Worm (Caenorhabditis elegans): Measurements from ENCODE around the gene dod-20.

Gene dod-20

ce11 chrV:417656-418353 is 4.4 kb upstream of the dod-20 start, which contains the start of gene irg-8:
Gene irg-8 (minus strand): TSS chrV:417706.
- TF ChIP-seq unc-62 (GFP tag; optimal IDR thresholded peaks at IDR 0.05), result no peak

- no peak for TF ChIP-seq unc-62 (GFP tag; optimal IDR thresholded peaks at IDR 0.05)
Observed at ce11 chrV:418432-418831, 3.8 kb upstream of the dod-20 start, which contains the start of gene Y39D8A.1. Gene Y39D8A.1 (plus strand): TSS chrV:418732.

- no peak for TF ChIP-seq unc-62 (GFP tag; optimal IDR thresholded peaks at IDR 0.05)
Observed at ce11 chrV:424140-424539, 1.9 kb downstream of the dod-20 start, which contains the start of gene B0554.5. Gene B0554.5 (plus strand): TSS chrV:424440.

DNA sequence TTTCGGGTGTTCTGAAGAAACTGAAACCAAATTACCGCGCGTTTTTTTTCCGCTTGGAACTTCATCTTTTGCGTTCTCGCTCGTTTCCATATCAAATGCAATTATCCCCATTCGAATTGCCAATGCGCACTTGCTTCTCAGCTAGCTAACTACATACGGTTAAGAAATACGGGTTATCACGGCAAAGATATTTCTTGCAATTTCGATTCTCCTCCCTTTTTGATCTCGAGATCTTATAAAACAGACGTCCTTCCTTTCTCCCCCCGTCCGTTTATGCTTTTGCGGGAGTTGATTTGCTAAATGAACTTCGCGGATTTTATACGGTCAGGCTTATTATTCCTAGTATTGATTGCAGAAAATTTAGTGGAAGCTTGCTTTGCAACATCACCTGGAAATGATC is 6.6 kb downstream of the dod-20 start, which contains the start of gene B0554.4:
Gene B0554.4, plus strand, starts transcription at position 301 of the 400 bp plus-strand sequence.
- no peak for TF ChIP-seq unc-62 (GFP tag; optimal IDR thresholded peaks at IDR 0.05)

ce11 chrV:432991-433390 is 10.8 kb downstream of the dod-20 start:
- TF ChIP-seq unc-62 (GFP tag; optimal IDR thresholded peaks at IDR 0.05), result no peak

- TF ChIP-seq unc-62 (GFP tag; optimal IDR thresholded peaks at IDR 0.05), result no peak
Observed at ce11 chrV:433898-434297, 11.7 kb downstream of the dod-20 start, which contains the start of gene B0554.2. Gene B0554.2 (plus strand): TSS chrV:434198.

DNA sequence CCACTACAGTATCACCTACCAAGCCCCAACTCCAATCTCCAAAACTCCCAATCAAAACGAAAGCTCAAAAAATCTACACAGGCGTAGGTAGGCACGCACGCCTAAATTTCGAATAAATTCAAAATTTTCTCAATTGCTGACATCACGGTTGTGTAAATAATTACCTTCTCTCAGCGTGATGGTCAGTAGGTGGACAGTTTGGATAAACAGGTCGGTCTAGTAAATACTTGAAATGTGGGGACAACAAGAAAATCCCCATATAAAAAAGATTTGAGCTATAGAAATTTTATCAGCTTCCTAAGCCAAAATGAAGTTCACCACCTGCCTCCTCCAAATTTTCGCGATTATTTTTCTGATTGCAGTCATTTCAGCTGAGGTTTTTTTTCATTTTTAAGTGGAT is 15.9 kb downstream of the dod-20 start, which contains the start of gene B0554.1:
Gene B0554.1, plus strand, starts transcription at position 301 of the 400 bp plus-strand sequence.
- TF ChIP-seq unc-62 (GFP tag; optimal IDR thresholded peaks at IDR 0.05), result no peak

ce11 chrV:439183-439749 is 17.0 kb downstream of the dod-20 start:
- TF ChIP-seq unc-62 (GFP tag; optimal IDR thresholded peaks at IDR 0.05), result no peak

DNA sequence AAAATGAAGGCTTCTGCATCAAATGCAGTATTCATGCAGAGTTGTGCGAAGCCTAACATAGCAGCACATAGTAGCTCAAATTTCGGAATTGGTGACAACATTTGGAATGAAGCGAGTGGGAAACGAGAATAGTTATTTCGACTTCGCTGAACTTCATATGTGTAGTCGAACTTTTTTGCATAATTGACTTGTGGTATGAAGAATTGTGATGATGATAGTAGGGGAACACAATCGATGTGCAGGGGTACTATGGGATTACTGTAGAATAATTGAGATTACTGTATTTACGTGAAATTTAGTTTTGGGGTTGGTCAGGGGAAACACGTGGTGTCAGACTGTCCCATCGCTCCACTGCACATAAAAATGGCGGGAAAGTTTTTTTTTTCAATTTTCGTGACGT is 18.7 kb downstream of the dod-20 start, which contains the start of gene B0554.7:
Gene B0554.7, minus strand, starts transcription at position 101 of the 400 bp plus-strand sequence.
- no peak for TF ChIP-seq unc-62 (GFP tag; optimal IDR thresholded peaks at IDR 0.05)

- TF ChIP-seq unc-62 (GFP tag; optimal IDR thresholded peaks at IDR 0.05), result no peak
Observed at ce11 chrV:443193-443592, 21.0 kb downstream of the dod-20 start, which contains the start of gene srh-33. Gene srh-33 (minus strand): TSS chrV:443293.

DNA sequence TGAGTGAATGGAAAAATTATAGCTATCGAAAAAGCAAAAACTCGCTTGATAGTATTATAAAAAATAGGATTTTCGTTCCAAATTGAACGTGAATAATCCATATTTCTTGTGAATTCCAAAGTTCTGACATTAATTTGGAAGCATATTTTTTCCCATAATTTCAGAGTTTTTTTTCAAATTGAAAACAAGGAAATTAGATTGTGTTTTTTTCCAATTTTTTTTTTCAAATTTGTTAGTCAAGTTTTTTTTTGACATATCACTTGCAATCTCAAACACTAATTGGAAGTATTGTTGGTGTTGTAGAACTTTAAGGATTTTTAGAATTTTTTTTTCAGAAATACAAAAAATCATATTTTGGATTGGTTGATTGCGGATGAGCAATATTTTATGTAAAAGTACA is 24.3 kb downstream of the dod-20 start, which contains the start of gene srh-34:
Gene srh-34, minus strand, starts transcription at position 101 of the 400 bp plus-strand sequence.
- TF ChIP-seq unc-62 (GFP tag; optimal IDR thresholded peaks at IDR 0.05), result no peak

DNA sequence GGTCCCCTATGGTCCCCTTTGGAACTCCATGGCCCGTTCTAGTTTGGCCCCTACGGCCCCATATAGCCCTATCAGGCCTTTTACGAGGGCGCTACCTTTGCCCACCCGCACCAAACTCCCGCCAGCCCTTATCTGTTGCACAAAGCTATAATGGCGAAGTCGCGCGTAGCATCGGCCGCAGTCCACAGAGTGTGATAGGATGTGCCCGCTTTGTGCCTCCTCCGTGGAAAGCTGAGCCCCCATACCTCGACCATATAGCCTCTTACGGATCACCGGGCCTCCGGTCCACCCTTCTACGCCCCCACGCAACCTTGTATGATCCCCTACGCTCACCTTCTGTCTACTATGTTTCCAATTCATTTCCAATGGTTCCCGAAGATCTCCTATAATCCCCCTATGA is 24.8 kb downstream of the dod-20 start:
- no peak for TF ChIP-seq unc-62 (GFP tag; optimal IDR thresholded peaks at IDR 0.05)

ce11 chrV:449130-449529 is 26.9 kb downstream of the dod-20 start, which contains the start of gene srh-35:
Gene srh-35 (minus strand): TSS chrV:449230.
- TF ChIP-seq unc-62 (GFP tag; optimal IDR thresholded peaks at IDR 0.05), result no peak

ce11 chrV:449685-450084 is 27.5 kb downstream of the dod-20 start, which contains the start of gene M02H5.8:
Gene M02H5.8 (plus strand): TSS chrV:449981.
- TF ChIP-seq unc-62 (GFP tag; optimal IDR thresholded peaks at IDR 0.05), result no peak

DNA sequence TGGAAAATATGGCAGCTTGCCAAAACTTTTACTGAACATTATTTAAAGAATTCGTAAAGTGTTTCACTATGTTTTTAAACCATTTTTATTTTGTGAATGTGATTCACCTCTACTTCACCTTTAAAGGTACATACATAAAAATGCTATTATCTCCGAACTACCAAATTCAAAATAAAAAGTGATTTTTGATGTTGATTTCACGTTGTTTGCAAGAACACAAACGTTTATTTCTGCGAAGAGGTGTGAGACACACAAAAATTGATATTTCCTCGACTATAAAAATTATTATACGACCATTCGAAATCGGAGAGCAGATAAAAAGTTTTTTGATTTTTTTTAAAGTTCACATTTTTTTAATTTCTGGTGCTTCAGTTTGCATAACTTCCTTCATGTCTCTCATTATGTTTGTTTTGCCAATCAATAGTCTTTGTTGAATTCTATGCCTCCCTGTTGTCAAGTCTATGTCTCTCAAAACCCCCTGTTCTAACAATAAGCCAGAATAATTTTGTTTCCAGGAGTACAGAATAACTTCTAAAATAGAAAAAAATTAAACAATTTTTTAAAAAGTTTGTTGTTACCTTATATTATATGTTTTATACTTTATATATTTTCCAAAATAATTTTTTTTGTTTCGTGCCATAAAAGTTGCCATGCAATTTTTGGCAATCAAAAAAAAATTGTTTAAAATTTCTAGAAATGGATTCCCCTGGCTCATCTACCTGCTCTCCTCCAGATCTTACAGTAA is 28.7 kb downstream of the dod-20 start, which contains the start of gene nhr-123:
Gene nhr-123, plus strand, starts transcription at position 695 of the 745 bp plus-strand sequence.
- TF ChIP-seq unc-62 (GFP tag; optimal IDR thresholded peaks at IDR 0.05), result no peak

DNA sequence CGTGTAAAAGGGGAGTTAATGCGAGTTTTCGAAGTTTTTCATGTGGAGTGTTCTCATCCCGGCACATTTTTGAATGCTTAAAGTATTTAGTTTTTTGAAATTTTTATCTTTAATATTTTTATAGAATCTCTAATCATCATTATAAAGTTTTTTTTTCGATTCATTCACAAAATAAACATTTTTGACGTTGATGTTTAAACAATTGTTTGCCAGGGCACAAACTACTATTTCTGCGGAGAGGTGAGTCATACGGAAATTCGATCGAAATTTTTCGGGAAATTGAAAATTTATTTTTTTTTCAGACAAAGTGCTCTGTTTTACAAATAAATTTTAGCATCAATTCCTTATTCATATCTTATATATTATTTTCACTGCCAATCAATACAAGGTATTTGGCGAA is 31.3 kb downstream of the dod-20 start, which contains the start of gene nhr-98:
Gene nhr-98, plus strand, starts transcription at position 301 of the 400 bp plus-strand sequence.
- no peak for TF ChIP-seq unc-62 (GFP tag; optimal IDR thresholded peaks at IDR 0.05)

All from whole organism, dauer.